Fruit fly (Drosophila melanogaster) whole organism, embryonic: ENCODE results near the gene HP1b.

ENCODE experiments used
- Asciz ChIP-seq: fragments of 200-800 bp; sonication (Bioruptor generic); optimal IDR thresholded peaks from 2 replicates; lab custom pipeline; 2017; ENCODE audit warnings: missing biosample characterization, mild to moderate bottlenecking, missing genetic modification characterization, missing genetic modification reagents
- Blimp-1 ChIP-seq: fragments of 200-800 bp; sonication (Bioruptor generic); optimal IDR thresholded peaks from 3 replicates; lab custom pipeline; 2018; ENCODE audit warnings: missing biosample characterization, missing genetic modification characterization, mild to moderate bottlenecking, moderate library complexity, missing genetic modification reagents
- CG10543 ChIP-seq: fragments of 200-800 bp; sonication (Bioruptor generic); optimal IDR thresholded peaks from 3 replicates; lab custom pipeline; 2017; ENCODE audit warnings: missing biosample characterization, mild to moderate bottlenecking, missing genetic modification characterization, moderate library complexity
- CG12391 ChIP-seq: fragments of 200-800 bp; sonication (Bioruptor generic); optimal IDR thresholded peaks from 3 replicates; lab custom pipeline; 2018; ENCODE audit warnings: missing biosample characterization, mild to moderate bottlenecking, missing genetic modification characterization, moderate library complexity
- CG14710 ChIP-seq: fragments of 200-800 bp; sonication (Bioruptor generic); optimal IDR thresholded peaks from 3 replicates; lab custom pipeline; 2019; ENCODE audit warnings: missing biosample characterization, mild to moderate bottlenecking, missing genetic modification characterization, moderate library complexity
- CG14860 ChIP-seq: fragments of 200-800 bp; sonication (Bioruptor generic); IDR thresholded peaks from 3 replicates; pipeline ENCODE4 v1.3.6; 2022; ENCODE audit warnings: missing biosample characterization, missing genetic modification characterization; ENCODE audit not compliant: partially characterized antibody
- CG1602 ChIP-seq: fragments of 200-800 bp; sonication (Bioruptor generic); optimal IDR thresholded peaks from 3 replicates; lab custom pipeline; 2016; ENCODE audit warnings: missing biosample characterization, missing genetic modification characterization
- CG17359 ChIP-seq: fragments of 200-800 bp; sonication (Bioruptor generic); optimal IDR thresholded peaks from 3 replicates; lab custom pipeline; 2018; ENCODE audit warnings: missing biosample characterization, mild to moderate bottlenecking, missing genetic modification characterization, moderate library complexity
- CG17829 ChIP-seq: fragments of 200-800 bp; optimal IDR thresholded peaks from 2 replicates; lab custom pipeline; 2019; ENCODE audit warnings: missing biosample characterization, mild to moderate bottlenecking, missing genetic modification characterization, moderate library complexity
- CG18262 ChIP-seq: fragments of 200-800 bp; optimal IDR thresholded peaks from 3 replicates; lab custom pipeline; 2019; ENCODE audit warnings: missing biosample characterization, mild to moderate bottlenecking, missing genetic modification characterization, moderate library complexity
- CG31365 ChIP-seq: fragments of 200-800 bp; sonication (Bioruptor generic); optimal IDR thresholded peaks from 2 replicates; lab custom pipeline; 2018; ENCODE audit warnings: missing biosample characterization, mild to moderate bottlenecking, missing genetic modification characterization
- CG3281 ChIP-seq: fragments of 200-800 bp; sonication (Bioruptor generic); optimal IDR thresholded peaks from 3 replicates; lab custom pipeline; 2017; ENCODE audit warnings: missing biosample characterization, mild to moderate bottlenecking, missing genetic modification characterization
- CG4820 ChIP-seq: fragments of 200-800 bp; sonication (Bioruptor generic); optimal IDR thresholded peaks from 3 replicates; lab custom pipeline; 2016; ENCODE audit warnings: missing biosample characterization, missing genetic modification characterization
- CG5245 ChIP-seq: fragments of 200-800 bp; sonication (Bioruptor generic); optimal IDR thresholded peaks from 3 replicates; lab custom pipeline; 2016; ENCODE audit warnings: missing biosample characterization, missing genetic modification characterization
- CG6254 ChIP-seq: fragments of 200-800 bp; sonication (Bioruptor generic); optimal IDR thresholded peaks from 3 replicates; lab custom pipeline; 2017; ENCODE audit warnings: mild to moderate bottlenecking, missing biosample characterization, missing genetic modification reagents, missing genetic modification characterization
- CG7372 ChIP-seq: fragments of 200-800 bp; sonication (Bioruptor generic); IDR thresholded peaks from 2 replicates; pipeline ENCODE4 v1.3.6; 2022; ENCODE audit warnings: missing biosample characterization, missing genetic modification characterization
- CG7556 ChIP-seq: fragments of 200-800 bp; sonication (Bioruptor generic); optimal IDR thresholded peaks from 2 replicates; lab custom pipeline; 2017; ENCODE audit warnings: missing biosample characterization, mild to moderate bottlenecking, missing genetic modification characterization
- CHES-1-like ChIP-seq: fragments of 200-800 bp; sonication (Bioruptor generic); optimal IDR thresholded peaks from 2 replicates; lab custom pipeline; 2016; ENCODE audit warnings: missing biosample characterization, missing genetic modification characterization
- Chrac-16 ChIP-seq: fragments of 200-800 bp; sonication (Bioruptor generic); optimal IDR thresholded peaks from 3 replicates; lab custom pipeline; 2016; ENCODE audit warnings: missing biosample characterization, missing genetic modification characterization
- CoRest ChIP-seq: fragments of 200-800 bp; sonication (Bioruptor generic); optimal IDR thresholded peaks from 3 replicates; lab custom pipeline; 2018; ENCODE audit warnings: missing biosample characterization, mild to moderate bottlenecking, missing genetic modification characterization, moderate library complexity
- D19B ChIP-seq: fragments of 200-800 bp; sonication (Bioruptor generic); optimal IDR thresholded peaks from 2 replicates; lab custom pipeline; 2017; ENCODE audit warnings: missing biosample characterization, mild to moderate bottlenecking, missing genetic modification characterization
- Dip3 ChIP-seq: fragments of 200-800 bp; sonication (Bioruptor generic); optimal IDR thresholded peaks from 3 replicates; lab custom pipeline; 2016; ENCODE audit warnings: missing biosample characterization, missing genetic modification characterization
- H15 ChIP-seq: fragments of 200-800 bp; sonication (Bioruptor generic); IDR thresholded peaks from 3 replicates; pipeline ENCODE4 v1.3.6; 2022; ENCODE audit warnings: missing biosample characterization, missing genetic modification characterization
- HLHmδ ChIP-seq: fragments of 200-800 bp; sonication (Bioruptor generic); optimal IDR thresholded peaks from 2 replicates; lab custom pipeline; 2018; ENCODE audit warnings: missing biosample characterization, mild to moderate bottlenecking, missing genetic modification characterization, moderate library complexity
- Hand ChIP-seq: fragments of 200-800 bp; sonication (Bioruptor generic); optimal IDR thresholded peaks from 2 replicates; lab custom pipeline; 2017; ENCODE audit warnings: mild to moderate bottlenecking, missing biosample characterization, missing genetic modification reagents, missing genetic modification characterization
- HmgD ChIP-seq: fragments of 200-800 bp; sonication (Bioruptor generic); optimal IDR thresholded peaks from 3 replicates; lab custom pipeline; 2016; ENCODE audit warnings: missing biosample characterization, missing genetic modification characterization
- Hmx ChIP-seq: fragments of 200-800 bp; sonication (Bioruptor generic); optimal IDR thresholded peaks from 2 replicates; lab custom pipeline; 2016; ENCODE audit warnings: missing biosample characterization, missing genetic modification characterization
- Ptx1 ChIP-seq: fragments of 200-800 bp; sonication (Bioruptor generic); IDR thresholded peaks from 2 replicates; pipeline ENCODE4 v1.3.6; 2022; ENCODE audit warnings: missing biosample characterization, missing genetic modification characterization
- Rfx ChIP-seq: fragments of 200-800 bp; sonication (Bioruptor generic); IDR thresholded peaks from 2 replicates; pipeline ENCODE4 v1.3.6; 2022; ENCODE audit warnings: missing biosample characterization, missing genetic modification characterization
- Rx ChIP-seq: fragments of 200-800 bp; sonication (Bioruptor generic); IDR thresholded peaks from 2 replicates; pipeline ENCODE4 v1.3.6; 2022; ENCODE audit warnings: missing biosample characterization, missing genetic modification characterization
- TFAM ChIP-seq: fragments of 200-800 bp; sonication (Bioruptor generic); optimal IDR thresholded peaks from 2 replicates; lab custom pipeline; 2017; ENCODE audit warnings: missing biosample characterization, missing genetic modification characterization, inconsistent platforms
- bigmax ChIP-seq: fragments of 200-800 bp; sonication (Bioruptor generic); optimal IDR thresholded peaks from 2 replicates; lab custom pipeline; 2018; ENCODE audit warnings: missing biosample characterization, mild to moderate bottlenecking, missing genetic modification characterization
- bowl ChIP-seq: fragments of 200-800 bp; sonication (Bioruptor generic); IDR thresholded peaks from 2 replicates; pipeline ENCODE4 v1.3.6; 2022; ENCODE audit warnings: missing biosample characterization, missing genetic modification characterization
- bsh ChIP-seq, 2 experiments: fragments of 200-800 bp; sonication (Bioruptor generic); optimal IDR thresholded peaks; 2 replicates each; lab custom pipeline; 2017 to 2018; ENCODE audit warnings: mild to moderate bottlenecking in 2 of 2, missing biosample characterization in 2 of 2, missing genetic modification characterization in 2 of 2, moderate library complexity in 1 of 2
- chif ChIP-seq, 2 experiments: fragments of 200-800 bp; sonication (Bioruptor generic); optimal IDR thresholded peaks; 3 replicates each; lab custom pipeline; 2016; ENCODE audit warnings: missing biosample characterization in 2 of 2, missing genetic modification characterization in 2 of 2
- her ChIP-seq: fragments of 200-800 bp; sonication (Bioruptor generic); optimal IDR thresholded peaks from 2 replicates; lab custom pipeline; 2016; ENCODE audit warnings: missing biosample characterization, missing genetic modification characterization
- hth ChIP-seq: fragments of >200 bp; optimal IDR thresholded peaks from 2 replicates; lab custom pipeline; 2017; ENCODE audit warnings: inconsistent platforms
- klu ChIP-seq: fragments of 200-800 bp; sonication (Bioruptor generic); IDR thresholded peaks from 2 replicates; pipeline ENCODE4 v1.3.6; 2022; ENCODE audit warnings: missing biosample characterization, missing genetic modification characterization
- lmd ChIP-seq: fragments of 200-800 bp; sonication (Bioruptor generic); IDR thresholded peaks from 2 replicates; pipeline ENCODE4 v1.3.6; 2022; ENCODE audit warnings: missing biosample characterization, missing genetic modification characterization
- prd ChIP-seq, 3 experiments: fragments of >200 bp in 2 of 3; fragments of 200-800 bp in 1 of 3; sonication (Bioruptor generic) in 1 of 3; optimal IDR thresholded peaks in 2 of 3; IDR thresholded peaks in 1 of 3; 2 replicates in 2 of 3; 3 replicates in 1 of 3; pipeline versions ENCODE4 v1.3.6 to Lab custom; 2017 to 2022; ENCODE audit warnings: missing biosample characterization in 1 of 3, missing genetic modification characterization in 1 of 3
- scrt ChIP-seq: fragments of 200-800 bp; sonication (Bioruptor generic); optimal IDR thresholded peaks from 2 replicates; lab custom pipeline; 2018; ENCODE audit warnings: missing biosample characterization, mild to moderate bottlenecking, missing genetic modification characterization, moderate library complexity
- seq ChIP-seq: fragments of 200-800 bp; sonication (Bioruptor generic); IDR thresholded peaks from 2 replicates; pipeline ENCODE4 v1.3.6; 2022; ENCODE audit warnings: missing biosample characterization, missing genetic modification characterization
- sisA ChIP-seq: fragments of 200-800 bp; sonication (Bioruptor generic); IDR thresholded peaks from 2 replicates; pipeline ENCODE4 v1.3.6; 2022; ENCODE audit warnings: missing biosample characterization, missing genetic modification characterization
- ssp ChIP-seq: fragments of 200-800 bp; sonication (Bioruptor generic); IDR thresholded peaks from 2 replicates; pipeline ENCODE4 v1.3.6; 2022; ENCODE audit warnings: missing biosample characterization, missing genetic modification characterization
- tio ChIP-seq: fragments of 200-800 bp; sonication (Bioruptor generic); optimal IDR thresholded peaks from 2 replicates; lab custom pipeline; 2017; ENCODE audit warnings: missing biosample characterization, missing genetic modification characterization, inconsistent platforms
- tna ChIP-seq: fragments of 200-800 bp; sonication (Bioruptor generic); IDR thresholded peaks from 2 replicates; pipeline ENCODE4 v1.3.6; 2022; ENCODE audit warnings: missing biosample characterization, missing genetic modification characterization; ENCODE audit not compliant: partially characterized antibody
- trem ChIP-seq: fragments of 200-800 bp; optimal IDR thresholded peaks from 3 replicates; lab custom pipeline; 2019; ENCODE audit warnings: missing biosample characterization, mild to moderate bottlenecking, missing genetic modification characterization, moderate library complexity
- twi ChIP-seq: fragments of 200-800 bp; optimal IDR thresholded peaks from 2 replicates; lab custom pipeline; 2019; ENCODE audit warnings: missing biosample characterization, mild to moderate bottlenecking, missing genetic modification characterization, moderate library complexity
- usp ChIP-seq: fragments of >200 bp; optimal IDR thresholded peaks from 2 replicates; lab custom pipeline; 2017; ENCODE audit warnings: missing biosample characterization, missing genetic modification characterization
- vfl ChIP-seq: fragments of 200-800 bp; sonication (Bioruptor generic); optimal IDR thresholded peaks from 2 replicates; lab custom pipeline; 2016; ENCODE audit warnings: missing biosample characterization, missing genetic modification characterization

The HP1b gene

dm6 chrX:9119671-9120364 lies 39.0 kb downstream of the HP1b start (continued):
- TF ChIP-seq TFAM (GFP tag; lab: Kevin White, UChicago) (no peak), D19B (GFP tag; lab: Kevin White, UChicago) (peak; percentile 7), Hand (GFP tag; lab: Kevin White, UChicago) (peak; percentile 11), H15 (GFP tag; lab: Robert Waterston, UW) (no peak), Rx (GFP tag; lab: Robert Waterston, UW) (no peak), CoRest (tag; lab: Kevin White, UChicago) (peak; percentile 46), bsh (GFP tag; optimal IDR thresholded peaks at IDR 0.05; lab: Kevin White, UChicago) (peak in 1 of 2 experiments; percentile 18), tna (GFP tag; lab: Robert Waterston, UW) (no peak), vfl (GFP tag; lab: Kevin White, UChicago) (no peak), CG3281 (GFP tag; lab: Kevin White, UChicago) (peak; percentile 33), klu (GFP tag; lab: Robert Waterston, UW) (no peak), CG17359 (tag; lab: Kevin White, UChicago) (no peak), seq (GFP tag; lab: Robert Waterston, UW) (no peak), usp (no peak), CG5245 (GFP tag; lab: Kevin White, UChicago) (no peak), CG31365 (tag; lab: Kevin White, UChicago) (no peak), Ptx1 (GFP tag; lab: Robert Waterston, UW) (0 out of 2 replicates have a peak, but pooled peaks have one; percentile 6), CG7372 (GFP tag; lab: Robert Waterston, UW) (no peak), scrt (GFP tag; lab: Kevin White, UChicago) (no peak), CG4820 (GFP tag; lab: Kevin White, UChicago) (no peak), Hmx (no peak), Asciz (GFP tag; lab: Kevin White, UChicago) (peak; percentile 19), CG14860 (no peak), twi (tag; lab: Kevin White, UChicago) (no peak), Blimp-1 (peak; percentile 15), bowl (no peak), Chrac-16 (GFP tag; lab: Kevin White, UChicago) (peak; percentile 28), her (GFP tag; lab: Kevin White, UChicago) (no peak), Rfx (GFP tag; lab: Robert Waterston, UW) (no peak), tio (GFP tag; lab: Kevin White, UChicago) (peak; percentile 6), prd (optimal IDR thresholded peaks at IDR 0.05; lab: Kevin White, UChicago) (no peak), prd (GFP tag; IDR thresholded peaks at IDR 0.05; lab: Robert Waterston, UW) (peak; percentile 41; the same call in 1 of the 3 replicates), lmd (GFP tag; lab: Robert Waterston, UW) (peak; percentile 44), bigmax (GFP tag; lab: Kevin White, UChicago) (no peak), HLHmδ (GFP tag; lab: Kevin White, UChicago) (no peak), trem (tag; lab: Kevin White, UChicago) (no peak), CG17829 (no peak), CG6254 (GFP tag; lab: Kevin White, UChicago) (no peak), Dip3 (GFP tag; lab: Kevin White, UChicago) (no peak), CHES-1-like (no peak), CG7556 (GFP tag; lab: Kevin White, UChicago) (peak; percentile 65), CG18262 (tag; lab: Kevin White, UChicago) (peak; percentile 58), HmgD (no peak), hth (lab: Kevin White, UChicago) (no peak), CG1602 (GFP tag; lab: Kevin White, UChicago) (no peak), CG12391 (tag; lab: Kevin White, UChicago) (peak; percentile 28), ssp (GFP tag; lab: Robert Waterston, UW) (no peak), chif (GFP tag; optimal IDR thresholded peaks at IDR 0.05; lab: Kevin White, UChicago) (peak in 1 of 2 experiments; percentile 21), sisA (peak; percentile 32; the same call in 1 of the 2 replicates), CG14710 (tag; lab: Kevin White, UChicago) (peak; percentile 22), CG10543 (GFP tag; lab: Kevin White, UChicago) (no peak)
